Worm (Caenorhabditis elegans): Measurements from ENCODE around the gene cyp-33C9.

- no peak for TF ChIP-seq him-1 (tag; optimal IDR thresholded peaks at IDR 0.05)
- TF ChIP-seq W03F9.2 (tag; optimal IDR thresholded peaks at IDR 0.05) = no peak
Observed at ce11 chrV:3128803-3129202, 34.4 kb upstream of the cyp-33C9 start, which contains the start of gene tat-6.
